Fruit fly (Drosophila melanogaster): ENCODE data around the gene Cpr65Aw.

- no peak for TF ChIP-seq pan (optimal IDR thresholded peaks at IDR 0.05)
- no peak for TF ChIP-seq Vsx2 (GFP tag; optimal IDR thresholded peaks at IDR 0.05; ENCODE audit: partially characterized antibody)
- no peak for TF ChIP-seq brk (GFP tag; optimal IDR thresholded peaks at IDR 0.05)
- TF ChIP-seq h (GFP tag; optimal IDR thresholded peaks at IDR 0.05): no peak
- TF ChIP-seq sage (GFP tag; optimal IDR thresholded peaks at IDR 0.05): no peak
- TF ChIP-seq Abd-B (GFP tag; optimal IDR thresholded peaks at IDR 0.05): no peak
- TF ChIP-seq dmrt93B (GFP tag; optimal IDR thresholded peaks at IDR 0.05): no peak
These were observed 39.6 kb upstream of the Cpr65Aw start, which contains the start of gene CG10274 for dm6 chr3L:6181776-6182175.
